Worm (Caenorhabditis elegans) whole organism, young adult: ENCODE measurements around the gene sql-1.

ENCODE experiments used
- C06A6.2 ChIP-seq: fragments of 200-800 bp; sonication (Bioruptor generic); conservative IDR thresholded peaks from 2 replicates; pipeline ENCODE4 v1.3.6; 2022; ENCODE audit warnings: missing genetic modification characterization, missing compliant biosample characterization
- D2030.7 ChIP-seq: fragments of 200-800 bp; sonication (Bioruptor generic); IDR thresholded peaks from 2 replicates; pipeline ENCODE4 v1.3.6; 2022; ENCODE audit warnings: missing genetic modification reagents, missing genetic modification characterization, missing compliant biosample characterization
- F22D6.2 ChIP-seq: sonication (generic microtip); optimal IDR thresholded peaks from 2 replicates; lab custom pipeline; 2016; ENCODE audit warnings: mild to moderate bottlenecking, missing genetic modification characterization, missing compliant biosample characterization
- F37B4.10 ChIP-seq: fragments of 200-800 bp; sonication (Bioruptor generic); IDR thresholded peaks from 2 replicates; pipeline ENCODE4 v1.3.6; 2022; ENCODE audit warnings: missing genetic modification characterization, missing compliant biosample characterization
- K12H6.12 ChIP-seq: fragments of 200-800 bp; sonication (Bioruptor generic); optimal IDR thresholded peaks from 2 replicates; lab custom pipeline; 2018; ENCODE audit warnings: mild to moderate bottlenecking, missing genetic modification characterization, missing compliant biosample characterization
- Y67H2A.10 ChIP-seq: fragments of 200-800 bp; sonication (Bioruptor generic); conservative IDR thresholded peaks from 2 replicates; pipeline ENCODE4 v1.3.6; 2022; ENCODE audit warnings: missing genetic modification reagents, missing genetic modification characterization, missing compliant biosample characterization
- Y79H2A.3 ChIP-seq: fragments of 200-800 bp; sonication (Bioruptor generic); conservative IDR thresholded peaks from 2 replicates; pipeline ENCODE4 v1.3.6; 2022; ENCODE audit warnings: missing genetic modification reagents, missing genetic modification characterization, missing compliant biosample characterization
- atf-7 ChIP-seq: sonication (generic microtip); optimal IDR thresholded peaks from 2 replicates; lab custom pipeline; 2017; ENCODE audit warnings: mild to moderate bottlenecking, missing genetic modification characterization, missing compliant biosample characterization
- athp-1 ChIP-seq: sonication (generic microtip); optimal IDR thresholded peaks from 2 replicates; lab custom pipeline; 2017; ENCODE audit warnings: mild to moderate bottlenecking, missing genetic modification characterization, missing compliant biosample characterization
- attf-6 ChIP-seq: fragments of 200-800 bp; sonication (Bioruptor generic); IDR thresholded peaks from 2 replicates; pipeline ENCODE4 v1.3.6; 2022; ENCODE audit warnings: missing genetic modification reagents, missing genetic modification characterization, missing compliant biosample characterization
- ccch-3 ChIP-seq: fragments of 200-800 bp; sonication (Bioruptor generic); optimal IDR thresholded peaks from 2 replicates; lab custom pipeline; 2018; ENCODE audit warnings: mild to moderate bottlenecking, missing genetic modification characterization, missing compliant biosample characterization
- cebp-1 ChIP-seq, 2 experiments: fragments of 200-800 bp in 1 of 2; sonication (Bioruptor generic) in 1 of 2; sonication (generic microtip) in 1 of 2; IDR thresholded peaks in 1 of 2; optimal IDR thresholded peaks in 1 of 2; 2 replicates each; pipeline versions ENCODE4 v1.3.6 to Lab custom; 2017 to 2022; ENCODE audit warnings: missing compliant biosample characterization in 2 of 2, missing genetic modification characterization in 2 of 2, mild to moderate bottlenecking in 1 of 2, missing genetic modification reagents in 1 of 2, moderate library complexity in 1 of 2
- ceh-100 ChIP-seq: fragments of 200-800 bp; sonication (Bioruptor generic); IDR thresholded peaks from 2 replicates; pipeline ENCODE4 v1.3.6; 2022; ENCODE audit warnings: missing genetic modification reagents, missing genetic modification characterization, missing compliant biosample characterization
- ceh-27 ChIP-seq: fragments of 200-800 bp; sonication (Bioruptor generic); optimal IDR thresholded peaks from 2 replicates; lab custom pipeline; 2018; ENCODE audit warnings: mild to moderate bottlenecking, missing genetic modification characterization, moderate library complexity, missing compliant biosample characterization
- ceh-40 ChIP-seq: fragments of 200-800 bp; sonication (Bioruptor generic); IDR thresholded peaks from 2 replicates; pipeline ENCODE4 v1.3.6; 2022; ENCODE audit warnings: missing genetic modification characterization, missing compliant biosample characterization
- chd-7 ChIP-seq: sonication (generic microtip); optimal IDR thresholded peaks from 2 replicates; lab custom pipeline; 2016; ENCODE audit warnings: mild to moderate bottlenecking, missing genetic modification characterization, moderate library complexity, missing compliant biosample characterization
- die-1 ChIP-seq: sonication (generic microtip); optimal IDR thresholded peaks from 2 replicates; lab custom pipeline; 2016; ENCODE audit warnings: missing genotype, mild to moderate bottlenecking, missing genetic modification characterization, missing compliant biosample characterization
- egl-18 ChIP-seq: fragments of 200-800 bp; sonication (Bioruptor generic); IDR thresholded peaks from 2 replicates; pipeline ENCODE4 v1.3.6; 2022; ENCODE audit warnings: missing genetic modification reagents, missing genetic modification characterization, missing compliant biosample characterization
- egl-44 ChIP-seq: fragments of 200-800 bp; sonication (Bioruptor generic); IDR thresholded peaks from 2 replicates; pipeline ENCODE4 v1.3.6; 2022; ENCODE audit warnings: missing genetic modification reagents, missing genetic modification characterization, missing compliant biosample characterization
- egrh-3 ChIP-seq: fragments of 200-800 bp; sonication (Bioruptor generic); IDR thresholded peaks from 2 replicates; pipeline ENCODE4 v1.3.6; 2022; ENCODE audit warnings: missing genetic modification reagents, missing genetic modification characterization, missing compliant biosample characterization
- ets-4 ChIP-seq: fragments of 200-800 bp; sonication (Bioruptor generic); optimal IDR thresholded peaks from 2 replicates; lab custom pipeline; 2018; ENCODE audit warnings: mild to moderate bottlenecking, missing genetic modification characterization, missing compliant biosample characterization
- hlh-12 ChIP-seq: sonication (generic microtip); optimal IDR thresholded peaks from 2 replicates; lab custom pipeline; 2016; ENCODE audit warnings: missing genetic modification characterization, missing compliant biosample characterization
- hlh-26 ChIP-seq: fragments of 200-800 bp; sonication (Bioruptor generic); conservative IDR thresholded peaks from 2 replicates; pipeline ENCODE4 v1.3.6; 2022; ENCODE audit warnings: missing genetic modification reagents, missing genetic modification characterization, missing compliant biosample characterization
- hmg-1.2 ChIP-seq: fragments of 200-800 bp; sonication (Bioruptor generic); IDR thresholded peaks from 2 replicates; pipeline ENCODE4 v1.3.6; 2022; ENCODE audit warnings: missing genetic modification reagents, missing genetic modification characterization, missing compliant biosample characterization
- hmg-20 ChIP-seq: fragments of 200-800 bp; sonication (Bioruptor generic); IDR thresholded peaks from 2 replicates; pipeline ENCODE4 v1.3.6; 2022; ENCODE audit warnings: missing genetic modification reagents, missing genetic modification characterization, missing compliant biosample characterization
- hsf-1 ChIP-seq: fragments of 200-800 bp; sonication (Bioruptor generic); IDR thresholded peaks from 2 replicates; pipeline ENCODE4 v1.3.6; 2022; ENCODE audit warnings: missing genetic modification reagents, missing genetic modification characterization, missing compliant biosample characterization
- lag-1 ChIP-seq: fragments of 200-800 bp; sonication (Bioruptor generic); IDR thresholded peaks from 2 replicates; pipeline ENCODE4 v1.3.6; 2022; ENCODE audit warnings: missing genetic modification reagents, missing genetic modification characterization, missing compliant biosample characterization
- let-607 ChIP-seq, 2 experiments: fragments of 200-800 bp in 1 of 2; sonication (Bioruptor generic) in 1 of 2; sonication (generic microtip) in 1 of 2; optimal IDR thresholded peaks; 2 replicates each; lab custom pipeline; 2016 to 2018; ENCODE audit warnings: mild to moderate bottlenecking in 2 of 2, missing compliant biosample characterization in 2 of 2, missing genetic modification characterization in 2 of 2, moderate library complexity in 2 of 2, missing genotype in 1 of 2
- lin-35 ChIP-seq, 3 experiments: fragments of 150-350 bp in 2 of 3; sonication (generic microtip) in 1 of 3; optimal IDR thresholded peaks; 2 replicates each; lab custom pipeline; 2014 to 2018; ENCODE audit warnings: missing biosample characterization in 3 of 3, missing genetic modification characterization in 3 of 3, missing genetic modification reagents in 3 of 3
- lin-40 ChIP-seq: sonication (generic microtip); optimal IDR thresholded peaks from 2 replicates; lab custom pipeline; 2016; ENCODE audit warnings: missing genetic modification characterization, mild to moderate bottlenecking, missing compliant biosample characterization, missing genotype, missing genetic modification reagents
- lin-54 ChIP-seq: fragments of 200-800 bp; sonication (Bioruptor generic); optimal IDR thresholded peaks from 2 replicates; lab custom pipeline; 2018; ENCODE audit warnings: mild to moderate bottlenecking, missing genetic modification characterization, missing compliant biosample characterization
- lsy-27 ChIP-seq: sonication (generic microtip); optimal IDR thresholded peaks from 2 replicates; lab custom pipeline; 2017; ENCODE audit warnings: missing genetic modification characterization, mild to moderate bottlenecking, missing compliant biosample characterization, antibody characterized with exemption, missing genotype, borderline replicate concordance; ENCODE audit not compliant: insufficient read depth
- madf-8 ChIP-seq: fragments of 200-800 bp; sonication (Bioruptor generic); conservative IDR thresholded peaks from 2 replicates; pipeline ENCODE4 v1.3.6; 2022; ENCODE audit warnings: missing genetic modification reagents, missing genetic modification characterization, missing compliant biosample characterization
- mcd-1 ChIP-seq: fragments of 200-800 bp; sonication (Bioruptor generic); IDR thresholded peaks from 2 replicates; pipeline ENCODE4 v1.3.6; 2022; ENCODE audit warnings: missing genetic modification reagents, missing genetic modification characterization, missing compliant biosample characterization
- nhr-80 ChIP-seq: sonication (generic microtip); optimal IDR thresholded peaks from 2 replicates; lab custom pipeline; 2016; ENCODE audit warnings: missing genetic modification characterization, missing compliant biosample characterization
- repo-1 ChIP-seq: sonication (generic microtip); optimal IDR thresholded peaks from 2 replicates; lab custom pipeline; 2017; ENCODE audit warnings: mild to moderate bottlenecking, missing genetic modification characterization, missing compliant biosample characterization
- sea-2 ChIP-seq: fragments of 200-800 bp; sonication (Bioruptor generic); IDR thresholded peaks from 2 replicates; pipeline ENCODE4 v1.3.6; 2022; ENCODE audit warnings: missing genetic modification characterization, missing compliant biosample characterization
- tlf-1 ChIP-seq: fragments of 200-800 bp; sonication (Bioruptor generic); optimal IDR thresholded peaks from 2 replicates; lab custom pipeline; 2018; ENCODE audit warnings: mild to moderate bottlenecking, missing genetic modification characterization, missing compliant biosample characterization
- zfh-2 ChIP-seq: fragments of 200-800 bp; sonication (Bioruptor generic); conservative IDR thresholded peaks from 2 replicates; pipeline ENCODE4 v1.3.6; 2022; ENCODE audit warnings: missing genetic modification reagents, missing genetic modification characterization, missing compliant biosample characterization
- ztf-18 ChIP-seq: sonication (generic microtip); optimal IDR thresholded peaks from 2 replicates; lab custom pipeline; 2016; ENCODE audit warnings: missing genotype, mild to moderate bottlenecking, missing genetic modification characterization, missing compliant biosample characterization
- ztf-22 ChIP-seq: fragments of 200-800 bp; sonication (Bioruptor generic); optimal IDR thresholded peaks from 2 replicates; lab custom pipeline; 2018; ENCODE audit warnings: mild to moderate bottlenecking, missing genetic modification characterization, moderate library complexity, missing compliant biosample characterization
- ztf-26 ChIP-seq: sonication (generic microtip); optimal IDR thresholded peaks from 2 replicates; lab custom pipeline; 2017; ENCODE audit warnings: missing genetic modification characterization, missing compliant biosample characterization
- ztf-28 ChIP-seq: fragments of 200-800 bp; sonication (Bioruptor generic); IDR thresholded peaks from 2 replicates; pipeline ENCODE4 v1.3.6; 2022; ENCODE audit warnings: missing genetic modification reagents, missing genetic modification characterization, missing compliant biosample characterization
- ztf-3 ChIP-seq: fragments of 200-800 bp; sonication (Bioruptor generic); optimal IDR thresholded peaks from 2 replicates; lab custom pipeline; 2018; ENCODE audit warnings: mild to moderate bottlenecking, missing genetic modification characterization, missing compliant biosample characterization
- ztf-6 ChIP-seq: fragments of 200-800 bp; sonication (Bioruptor generic); IDR thresholded peaks from 2 replicates; pipeline ENCODE4 v1.3.6; 2022; ENCODE audit warnings: missing genetic modification reagents, missing genetic modification characterization, missing compliant biosample characterization

The sql-1 gene

DNA sequence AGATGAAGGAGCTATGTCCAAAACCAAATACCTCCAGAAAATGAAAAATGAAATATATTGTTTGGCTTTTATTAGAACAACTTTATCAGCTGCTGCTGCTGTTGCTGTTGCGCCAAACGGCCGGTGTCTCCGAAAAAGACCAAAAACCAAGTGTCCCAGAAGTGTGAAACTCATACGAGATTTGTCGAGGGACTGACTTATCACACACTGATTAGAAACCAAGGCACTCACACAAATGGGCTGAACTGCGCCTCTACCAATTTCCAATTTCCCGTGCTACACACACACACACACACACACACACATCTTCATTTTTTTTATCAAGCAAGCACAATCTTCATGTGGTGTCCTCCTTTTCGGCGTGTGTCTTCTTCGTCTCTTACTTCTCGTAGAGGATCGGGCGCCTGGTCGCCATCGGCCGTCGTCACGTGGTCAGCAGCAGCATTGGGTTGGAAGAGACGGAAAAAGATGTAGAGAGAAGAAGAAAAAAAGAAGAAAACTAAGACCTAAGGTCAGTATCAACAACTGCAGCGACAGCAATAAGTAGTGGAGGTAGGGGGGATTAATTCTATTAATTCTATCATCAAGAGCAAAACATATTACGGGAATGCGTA lies 68.8 kb downstream of the sql-1 start (continued):
- no peak for TF ChIP-seq ceh-40 (GFP tag; lab: Robert Waterston, UW)
- peak; percentile 78 for TF ChIP-seq egrh-3 (GFP tag; lab: Robert Waterston, UW)
- TF ChIP-seq ztf-28 (GFP tag; lab: Robert Waterston, UW) = no peak
- no peak for TF ChIP-seq Y67H2A.10 (GFP tag; lab: Robert Waterston, UW)
- peak; percentile 84 for TF ChIP-seq lin-40 (tag; lab: Kevin White, UChicago)
- TF ChIP-seq lag-1 (GFP tag; lab: Robert Waterston, UW) = no peak
- no peak for TF ChIP-seq athp-1 (tag; lab: Kevin White, UChicago)
- TF ChIP-seq zfh-2 (GFP tag; lab: Robert Waterston, UW) = peak; percentile 86
- peak; percentile 53; the same call in 1 of the 2 replicates for TF ChIP-seq mcd-1 (GFP tag; lab: Robert Waterston, UW)
- TF ChIP-seq hlh-12 = no peak
- no peak for TF ChIP-seq F37B4.10 (GFP tag; lab: Robert Waterston, UW)
- peak; percentile 87 for TF ChIP-seq ztf-26
- TF ChIP-seq die-1 (tag; lab: Kevin White, UChicago) = peak; percentile 24
- TF ChIP-seq ztf-22 (GFP tag; lab: Kevin White, UChicago) = peak; percentile 18
- TF ChIP-seq attf-6 = no peak
- no peak for TF ChIP-seq cebp-1 (GFP tag; IDR thresholded peaks at IDR 0.05; lab: Robert Waterston, UW)
- peak; percentile 80 for TF ChIP-seq cebp-1 (tag; optimal IDR thresholded peaks at IDR 0.05; lab: Kevin White, UChicago)
- TF ChIP-seq lsy-27 (tag; lab: Kevin White, UChicago) = no peak
- no peak for TF ChIP-seq ccch-3 (GFP tag; lab: Kevin White, UChicago)
- no peak for TF ChIP-seq D2030.7 (GFP tag; lab: Robert Waterston, UW)
- TF ChIP-seq chd-7 (tag; lab: Kevin White, UChicago) = peak; percentile 65
- peak; percentile 53 for TF ChIP-seq atf-7 (tag; lab: Kevin White, UChicago)
- TF ChIP-seq K12H6.12 (tag; lab: Kevin White, UChicago) = peak; percentile 57
- TF ChIP-seq hmg-1.2 = peak; percentile 63; the same call in 1 of the 2 replicates
- TF ChIP-seq tlf-1 (GFP tag; lab: Kevin White, UChicago) = no peak
- TF ChIP-seq F22D6.2 (tag; lab: Kevin White, UChicago) = peak; percentile 92
- 0 out of 2 replicates have a peak, but pooled peaks have one; percentile 53 for TF ChIP-seq egl-44 (GFP tag; lab: Robert Waterston, UW)
- TF ChIP-seq let-607 (tag; optimal IDR thresholded peaks at IDR 0.05; lab: Kevin White, UChicago) = peak in 1 of 2 experiments; percentile 33
- TF ChIP-seq hsf-1 = no peak
- TF ChIP-seq C06A6.2 (GFP tag; lab: Robert Waterston, UW) = 0 out of 2 replicates have a peak, but pooled peaks have one; percentile 34
- TF ChIP-seq Y79H2A.3 = no peak
- peak; percentile 31 for TF ChIP-seq repo-1 (tag; lab: Kevin White, UChicago)
- TF ChIP-seq nhr-80 = peak; percentile 92
- peak; percentile 30 for TF ChIP-seq ets-4
- TF ChIP-seq madf-8 (GFP tag; lab: Robert Waterston, UW) = no peak
- TF ChIP-seq lin-35 (GFP tag; optimal IDR thresholded peaks at IDR 0.05; lab: Kevin White, UChicago) = peak in 1 of 3 experiments; percentile 32
- TF ChIP-seq ztf-3 (GFP tag; lab: Kevin White, UChicago) = peak; percentile 72
- no peak for TF ChIP-seq hmg-20
- no peak for TF ChIP-seq hlh-26
- no peak for TF ChIP-seq ztf-6 (GFP tag; lab: Robert Waterston, UW)
- 0 out of 2 replicates have a peak, but pooled peaks have one; percentile 11 for TF ChIP-seq ceh-100 (GFP tag; lab: Robert Waterston, UW)
- TF ChIP-seq ztf-18 (tag; lab: Kevin White, UChicago) = no peak
- peak; percentile 57 for TF ChIP-seq ceh-27 (GFP tag; lab: Kevin White, UChicago)
- no peak for TF ChIP-seq sea-2
- no peak for TF ChIP-seq egl-18
- peak; percentile 27 for TF ChIP-seq lin-54
